Fruit fly (Drosophila melanogaster): ENCODE measurements around the gene CG9915.

The CG9915 gene

DNA sequence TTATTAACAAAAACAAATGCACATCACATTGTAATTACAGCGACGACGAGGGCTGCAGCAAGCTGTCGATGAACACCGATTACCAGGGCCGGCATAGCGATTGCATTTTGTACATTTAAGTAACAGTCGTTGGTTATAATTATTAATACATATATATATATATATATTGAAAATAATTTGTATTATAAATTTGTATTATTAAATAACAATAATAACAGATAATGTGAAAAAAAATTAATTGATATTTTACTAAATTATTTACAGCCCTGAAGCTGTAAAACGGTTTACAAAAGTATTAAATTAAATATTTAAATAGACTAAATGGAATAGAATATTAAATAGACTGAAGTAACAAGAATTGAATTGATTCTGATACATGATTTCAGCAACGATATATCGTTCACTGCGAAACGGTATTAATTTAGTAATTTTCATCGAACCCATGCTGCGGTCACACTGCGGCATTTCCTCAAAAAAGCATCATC, 37.0 kb downstream of the CG9915 start, which contains the start of the genes kat80 and Prosalpha4 (continued):
- TF ChIP-seq CG18764 (GFP tag; optimal IDR thresholded peaks at IDR 0.05) (no peak), CG11093 (GFP tag; IDR thresholded peaks at IDR 0.05) (no peak), CG10366 (GFP tag; IDR thresholded peaks at IDR 0.05) (peak; percentile 68; the same call in 1 of the 2 replicates), gcm (GFP tag; optimal IDR thresholded peaks at IDR 0.05) (no peak), CG12744 (GFP tag; optimal IDR thresholded peaks at IDR 0.05) (no peak), gce (GFP tag; IDR thresholded peaks at IDR 0.05) (no peak), Oli (tag; optimal IDR thresholded peaks at IDR 0.05) (peak; percentile 25), CG14441 (GFP tag; IDR thresholded peaks at IDR 0.05) (peak; percentile 32; the same call in 1 of the 2 replicates), HHEX (GFP tag; optimal IDR thresholded peaks at IDR 0.05) (peak; percentile 42), CG13424 (tag; optimal IDR thresholded peaks at IDR 0.05) (peak; percentile 53), sqz (GFP tag; optimal IDR thresholded peaks at IDR 0.05) (peak; percentile 18), wdn (GFP tag; IDR thresholded peaks at IDR 0.05) (no peak), az2 (GFP tag; optimal IDR thresholded peaks at IDR 0.05) (no peak), MBD-R2 (GFP tag; IDR thresholded peaks at IDR 0.05) (peak; percentile 46; the same call in 1 of the 2 replicates), CG7745 (tag; optimal IDR thresholded peaks at IDR 0.05) (no peak), CG8478 (optimal IDR thresholded peaks at IDR 0.05) (no peak), CG17568 (GFP tag; optimal IDR thresholded peaks at IDR 0.05) (no peak), crp (GFP tag; optimal IDR thresholded peaks at IDR 0.05) (peak in 1 of 2 experiments; percentile 60), CG16813 (GFP tag; IDR thresholded peaks at IDR 0.05; ENCODE audit: partially characterized antibody) (peak; percentile 67), CG1233 (GFP tag; optimal IDR thresholded peaks at IDR 0.05) (peak; percentile 64), pnt (GFP tag; optimal IDR thresholded peaks at IDR 0.05) (no peak), gem (tag; optimal IDR thresholded peaks at IDR 0.05) (peak; percentile 62), CG13775 (GFP tag; optimal IDR thresholded peaks at IDR 0.05) (peak; percentile 58), CG9797 (GFP tag; optimal IDR thresholded peaks at IDR 0.05) (peak; percentile 57), CG7786 (GFP tag; optimal IDR thresholded peaks at IDR 0.05) (no peak), Hr78 (GFP tag; optimal IDR thresholded peaks at IDR 0.05) (no peak), tgo (GFP tag; IDR thresholded peaks at IDR 0.05) (no peak), wek (GFP tag; optimal IDR thresholded peaks at IDR 0.05) (no peak), NC2β (GFP tag; optimal IDR thresholded peaks at IDR 0.05) (no peak), ind (GFP tag; optimal IDR thresholded peaks at IDR 0.05) (peak; percentile 41), CG3065 (GFP tag; optimal IDR thresholded peaks at IDR 0.05) (no peak), CG8281 (tag; optimal IDR thresholded peaks at IDR 0.05) (no peak), CG13123 (GFP tag; optimal IDR thresholded peaks at IDR 0.05) (no peak), CG17359 (tag; optimal IDR thresholded peaks at IDR 0.05) (peak; percentile 18), CG34376 (GFP tag; optimal IDR thresholded peaks at IDR 0.05) (no peak), Abd-B (GFP tag; optimal IDR thresholded peaks at IDR 0.05) (peak; percentile 5), CG31388 (GFP tag; optimal IDR thresholded peaks at IDR 0.05) (no peak), Ravus (GFP tag; IDR thresholded peaks at IDR 0.05) (no peak), CG4707 (GFP tag; optimal IDR thresholded peaks at IDR 0.05) (no peak), CG2199 (GFP tag; IDR thresholded peaks at IDR 0.05) (no peak), CG9817 (tag; optimal IDR thresholded peaks at IDR 0.05) (peak; percentile 29), ranshi (GFP tag; IDR thresholded peaks at IDR 0.05) (peak; percentile 27; the same call in 1 of the 2 replicates), dpn (GFP tag; optimal IDR thresholded peaks at IDR 0.05) (peak; percentile 13 to 43), CG10462 (GFP tag; optimal IDR thresholded peaks at IDR 0.05) (no peak), CG18476 (GFP tag; optimal IDR thresholded peaks at IDR 0.05) (no peak), CG14860 (GFP tag; IDR thresholded peaks at IDR 0.05; ENCODE audit: partially characterized antibody) (0 out of 3 replicates have a peak, but pooled peaks have one; percentile 40), zfh1 (GFP tag; IDR thresholded peaks at IDR 0.05) (peak; percentile 27; the same call in 1 of the 3 replicates), Meics (GFP tag; optimal IDR thresholded peaks at IDR 0.05) (peak; percentile 45), exex (tag; optimal IDR thresholded peaks at IDR 0.05) (peak; percentile 70), D19B (GFP tag; optimal IDR thresholded peaks at IDR 0.05) (no peak)

All from whole organism, embryonic.